Worm (Caenorhabditis elegans) whole organism, L4/young adult: ENCODE measurements around the gene fbxa-222.

Experiments used
- W03F9.2 ChIP-seq: fragments of 150-350 bp; optimal IDR thresholded peaks from 2 replicates; lab custom pipeline; 2014; ENCODE audit warnings: missing biosample characterization, missing genetic modification characterization
- dao-5 ChIP-seq: sonication (generic microtip); optimal IDR thresholded peaks from 2 replicates; lab custom pipeline; 2016; ENCODE audit warnings: missing genotype, missing genetic modification characterization, moderate library complexity, missing compliant biosample characterization
- him-1 ChIP-seq: sonication (generic microtip); optimal IDR thresholded peaks from 2 replicates; lab custom pipeline; 2016; ENCODE audit warnings: missing genotype, missing genetic modification reagents, missing genetic modification characterization, missing compliant biosample characterization

DNA sequence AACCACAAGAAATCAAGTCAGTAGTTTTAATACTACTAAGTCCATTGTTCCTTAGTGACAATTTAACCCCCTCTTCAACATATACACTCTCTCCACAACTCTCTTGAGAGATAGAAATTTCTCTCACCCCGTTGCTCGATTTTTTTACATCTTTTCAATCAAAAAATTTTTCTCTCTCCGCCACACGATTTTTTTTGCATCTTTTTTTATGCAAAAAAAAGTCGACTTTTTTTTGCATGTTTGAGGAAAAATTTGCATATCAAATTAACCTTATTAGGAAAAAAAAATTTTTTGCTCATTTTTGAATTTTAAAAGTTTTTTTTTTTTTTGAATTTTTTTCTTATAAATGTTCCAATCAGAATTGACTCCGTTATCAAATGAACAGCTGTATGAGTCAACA, 29.7 kb downstream of the fbxa-222 start:
- TF ChIP-seq W03F9.2 (tag; lab: Kevin White, UChicago) (no peak), him-1 (no peak), dao-5 (tag; lab: Kevin White, UChicago) (no peak)
